Fruit fly (Drosophila melanogaster) whole organism, embryonic: ENCODE results near the gene CG6511.

Experiments used
- Antp ChIP-seq: fragments of 200-800 bp; sonication (Bioruptor generic); optimal IDR thresholded peaks from 3 replicates; lab custom pipeline; 2016; ENCODE audit warnings: missing biosample characterization, missing genetic modification characterization
- CG10366 ChIP-seq: fragments of 200-800 bp; sonication (Bioruptor generic); IDR thresholded peaks from 2 replicates; pipeline ENCODE4 v1.3.6; 2022; ENCODE audit warnings: missing biosample characterization, missing genetic modification characterization
- CG12071 ChIP-seq: fragments of 200-800 bp; sonication (Bioruptor generic); optimal IDR thresholded peaks from 3 replicates; lab custom pipeline; 2018; ENCODE audit warnings: missing biosample characterization, mild to moderate bottlenecking, missing genetic modification characterization
- CG12236 ChIP-seq: fragments of 200-800 bp; sonication (Bioruptor generic); optimal IDR thresholded peaks from 2 replicates; lab custom pipeline; 2016; ENCODE audit warnings: missing biosample characterization, missing genetic modification characterization
- CG14965 ChIP-seq: fragments of 200-800 bp; sonication (Bioruptor generic); optimal IDR thresholded peaks from 2 replicates; lab custom pipeline; 2016; ENCODE audit warnings: missing biosample characterization, missing genetic modification characterization, borderline replicate concordance
- CG15601 ChIP-seq: fragments of 200-800 bp; sonication (Bioruptor generic); optimal IDR thresholded peaks from 3 replicates; lab custom pipeline; 2019; ENCODE audit warnings: missing biosample characterization, mild to moderate bottlenecking, missing genetic modification characterization, moderate library complexity
- CG17361 ChIP-seq: fragments of 200-800 bp; sonication (Bioruptor generic); IDR thresholded peaks from 3 replicates; pipeline ENCODE4 v1.3.6; 2022; ENCODE audit warnings: missing biosample characterization, missing genetic modification characterization
- CG18262 ChIP-seq: fragments of 200-800 bp; optimal IDR thresholded peaks from 3 replicates; lab custom pipeline; 2019; ENCODE audit warnings: missing biosample characterization, mild to moderate bottlenecking, missing genetic modification characterization, moderate library complexity
- CG2712 ChIP-seq: fragments of 200-800 bp; optimal IDR thresholded peaks from 3 replicates; lab custom pipeline; 2019; ENCODE audit warnings: missing biosample characterization, mild to moderate bottlenecking, missing genetic modification characterization, moderate library complexity
- CG32772 ChIP-seq: fragments of 200-800 bp; sonication (Bioruptor generic); IDR thresholded peaks from 2 replicates; pipeline ENCODE4 v1.3.6; 2022; ENCODE audit warnings: missing biosample characterization, missing genetic modification characterization
- CG33557 ChIP-seq: fragments of 200-800 bp; sonication (Bioruptor generic); optimal IDR thresholded peaks from 2 replicates; lab custom pipeline; 2019; ENCODE audit warnings: missing biosample characterization, mild to moderate bottlenecking, missing genetic modification characterization, moderate library complexity
- CG3726 ChIP-seq: fragments of 200-800 bp; sonication (Bioruptor generic); IDR thresholded peaks from 3 replicates; pipeline ENCODE4, ENCODE4 v1.3.6; 2022; ENCODE audit warnings: missing biosample characterization, missing genetic modification characterization
- CG42726 ChIP-seq: fragments of 200-800 bp; sonication (Bioruptor generic); IDR thresholded peaks from 2 replicates; pipeline ENCODE4 v1.3.6; 2022; ENCODE audit warnings: missing biosample characterization, missing genetic modification characterization; ENCODE audit not compliant: partially characterized antibody
- CG4730 ChIP-seq: fragments of 200-800 bp; sonication (Bioruptor generic); IDR thresholded peaks from 2 replicates; pipeline ENCODE4 v1.3.6; 2022; ENCODE audit warnings: missing biosample characterization, missing genetic modification characterization
- CG4820 ChIP-seq: fragments of 200-800 bp; sonication (Bioruptor generic); optimal IDR thresholded peaks from 3 replicates; lab custom pipeline; 2016; ENCODE audit warnings: missing biosample characterization, missing genetic modification characterization
- CG7839 ChIP-seq: fragments of 200-800 bp; sonication (Bioruptor generic); optimal IDR thresholded peaks from 3 replicates; lab custom pipeline; 2018; ENCODE audit warnings: missing biosample characterization, mild to moderate bottlenecking, missing genetic modification characterization, moderate library complexity
- CG8290 ChIP-seq, 3 experiments: fragments of 200-800 bp; sonication (Bioruptor generic); optimal IDR thresholded peaks; 2 replicates each; lab custom pipeline; 2016 to 2019; ENCODE audit warnings: missing biosample characterization in 3 of 3, missing genetic modification characterization in 3 of 3, mild to moderate bottlenecking in 2 of 3, moderate library complexity in 1 of 3
- CG8388 ChIP-seq: fragments of 200-800 bp; sonication (Bioruptor generic); optimal IDR thresholded peaks from 2 replicates; lab custom pipeline; 2019; ENCODE audit warnings: missing biosample characterization, mild to moderate bottlenecking, missing genetic modification characterization, moderate library complexity
- CkIIα-i1 ChIP-seq: fragments of 200-800 bp; sonication (Bioruptor generic); IDR thresholded peaks from 2 replicates; pipeline ENCODE4 v1.3.6; 2022; ENCODE audit warnings: missing biosample characterization, missing genetic modification characterization
- HmgD ChIP-seq: fragments of 200-800 bp; sonication (Bioruptor generic); optimal IDR thresholded peaks from 3 replicates; lab custom pipeline; 2016; ENCODE audit warnings: missing biosample characterization, missing genetic modification characterization
- Hr78 ChIP-seq, 2 experiments: fragments of 200-800 bp in 1 of 2; fragments of >200 bp in 1 of 2; sonication (Bioruptor generic) in 1 of 2; optimal IDR thresholded peaks; 2 replicates each; lab custom pipeline; 2017 to 2019; ENCODE audit warnings: missing biosample characterization in 2 of 2, missing genetic modification characterization in 2 of 2, mild to moderate bottlenecking in 1 of 2, moderate library complexity in 1 of 2
- Kr ChIP-seq: fragments of 200-800 bp; sonication (Bioruptor generic); optimal IDR thresholded peaks from 2 replicates; lab custom pipeline; 2017; ENCODE audit warnings: missing biosample characterization, mild to moderate bottlenecking, missing genetic modification characterization
- Poxn ChIP-seq: fragments of 200-800 bp; sonication (Bioruptor generic); IDR thresholded peaks from 2 replicates; pipeline ENCODE4 v1.3.6; 2022; ENCODE audit warnings: missing biosample characterization, missing genetic modification characterization
- Sry-δ ChIP-seq: fragments of 200-800 bp; sonication (Bioruptor generic); optimal IDR thresholded peaks from 2 replicates; lab custom pipeline; 2016; ENCODE audit warnings: missing biosample characterization, missing genetic modification characterization
- ab ChIP-seq: fragments of 200-800 bp; sonication (Bioruptor generic); optimal IDR thresholded peaks from 2 replicates; lab custom pipeline; 2016; ENCODE audit warnings: missing biosample characterization, missing genetic modification characterization
- bab2 ChIP-seq: fragments of 200-800 bp; sonication (Bioruptor generic); optimal IDR thresholded peaks from 2 replicates; lab custom pipeline; 2016; ENCODE audit warnings: missing biosample characterization, missing genetic modification characterization
- bcd ChIP-seq: fragments of 200-800 bp; sonication (Bioruptor generic); optimal IDR thresholded peaks from 2 replicates; lab custom pipeline; 2017; ENCODE audit warnings: missing biosample characterization, mild to moderate bottlenecking, missing genetic modification characterization
- cad ChIP-seq: fragments of >200 bp; optimal IDR thresholded peaks from 2 replicates; lab custom pipeline; 2017; ENCODE audit warnings: missing biosample characterization, missing genetic modification characterization
- chn ChIP-seq: fragments of 200-800 bp; sonication (Bioruptor generic); optimal IDR thresholded peaks from 2 replicates; lab custom pipeline; 2016; ENCODE audit warnings: missing biosample characterization, missing genetic modification characterization
- da ChIP-seq: fragments of 200-800 bp; sonication (Bioruptor generic); optimal IDR thresholded peaks from 2 replicates; lab custom pipeline; 2016; ENCODE audit warnings: missing biosample characterization, missing genetic modification characterization
- dmrt99B ChIP-seq: fragments of 200-800 bp; sonication (Bioruptor generic); optimal IDR thresholded peaks from 2 replicates; lab custom pipeline; 2018; ENCODE audit warnings: missing biosample characterization, mild to moderate bottlenecking, missing genetic modification characterization, moderate library complexity
- dpn ChIP-seq, 2 experiments: fragments of 200-800 bp; sonication (Bioruptor generic); optimal IDR thresholded peaks; 3 replicates each; lab custom pipeline; 2016; ENCODE audit warnings: missing biosample characterization in 2 of 2, missing genetic modification characterization in 2 of 2
- dysf ChIP-seq: fragments of 200-800 bp; sonication (Bioruptor generic); IDR thresholded peaks from 3 replicates; pipeline ENCODE4 v1.3.6; 2022; ENCODE audit warnings: missing biosample characterization, missing genetic modification characterization
- emc ChIP-seq: fragments of 200-800 bp; sonication (Bioruptor generic); optimal IDR thresholded peaks from 2 replicates; lab custom pipeline; 2016; ENCODE audit warnings: missing biosample characterization, missing genetic modification characterization
- ems ChIP-seq: fragments of 200-800 bp; sonication (Bioruptor generic); optimal IDR thresholded peaks from 3 replicates; lab custom pipeline; 2016; ENCODE audit warnings: missing biosample characterization, missing genetic modification characterization
- exex ChIP-seq: fragments of 200-800 bp; sonication (Bioruptor generic); optimal IDR thresholded peaks from 4 replicates; lab custom pipeline; 2018; ENCODE audit warnings: missing biosample characterization, mild to moderate bottlenecking, missing genetic modification characterization, moderate library complexity
- grn ChIP-seq: fragments of 200-800 bp; sonication (Bioruptor generic); optimal IDR thresholded peaks from 3 replicates; lab custom pipeline; 2017; ENCODE audit warnings: missing biosample characterization, missing genetic modification characterization
- gsb ChIP-seq: fragments of 200-800 bp; sonication (Bioruptor generic); IDR thresholded peaks from 2 replicates; pipeline ENCODE4 v1.3.6; 2022; ENCODE audit warnings: missing biosample characterization, missing genetic modification characterization
- hbn ChIP-seq: fragments of 200-800 bp; sonication (Bioruptor generic); IDR thresholded peaks from 2 replicates; pipeline ENCODE4 v1.3.6; 2022; ENCODE audit warnings: missing biosample characterization, missing genetic modification characterization; ENCODE audit not compliant: partially characterized antibody
- jing ChIP-seq: fragments of 200-800 bp; sonication (Bioruptor generic); optimal IDR thresholded peaks from 2 replicates; lab custom pipeline; 2018; ENCODE audit warnings: missing biosample characterization, mild to moderate bottlenecking, missing genetic modification characterization
- kni ChIP-seq: fragments of 200-800 bp; sonication (Bioruptor generic); optimal IDR thresholded peaks from 3 replicates; lab custom pipeline; 2017; ENCODE audit warnings: mild to moderate bottlenecking, missing biosample characterization, missing genetic modification reagents, missing genetic modification characterization
- rib ChIP-seq: fragments of 200-800 bp; sonication (Bioruptor generic); IDR thresholded peaks from 2 replicates; pipeline ENCODE4 v1.3.6; 2022; ENCODE audit warnings: missing biosample characterization, missing genetic modification characterization
- sens-2 ChIP-seq: fragments of 200-800 bp; sonication (Bioruptor generic); IDR thresholded peaks from 2 replicates; pipeline ENCODE4 v1.3.6; 2022; ENCODE audit warnings: missing biosample characterization, missing genetic modification characterization
- shn ChIP-seq: fragments of 200-800 bp; sonication (Bioruptor generic); optimal IDR thresholded peaks from 3 replicates; lab custom pipeline; 2016; ENCODE audit warnings: missing biosample characterization, missing genetic modification characterization
- sim ChIP-seq: fragments of 200-800 bp; sonication (Bioruptor generic); IDR thresholded peaks from 2 replicates; pipeline ENCODE4 v1.3.6; 2022; ENCODE audit warnings: missing biosample characterization, missing genetic modification characterization
- tna ChIP-seq: fragments of 200-800 bp; sonication (Bioruptor generic); IDR thresholded peaks from 2 replicates; pipeline ENCODE4 v1.3.6; 2022; ENCODE audit warnings: missing biosample characterization, missing genetic modification characterization; ENCODE audit not compliant: partially characterized antibody
- trem ChIP-seq: fragments of 200-800 bp; optimal IDR thresholded peaks from 3 replicates; lab custom pipeline; 2019; ENCODE audit warnings: missing biosample characterization, mild to moderate bottlenecking, missing genetic modification characterization, moderate library complexity
- zen ChIP-seq: fragments of 200-800 bp; sonication (Bioruptor generic); optimal IDR thresholded peaks from 3 replicates; lab custom pipeline; 2018; ENCODE audit warnings: missing biosample characterization, mild to moderate bottlenecking, missing genetic modification characterization, moderate library complexity
- zf30C ChIP-seq: fragments of 200-800 bp; sonication (Bioruptor generic); optimal IDR thresholded peaks from 3 replicates; lab custom pipeline; 2018; ENCODE audit warnings: missing biosample characterization, mild to moderate bottlenecking, missing genetic modification characterization

The CG6511 gene

dm6 chr3L:8672199-8673059, 48.7 kb upstream of the CG6511 start (continued):
- TF ChIP-seq CG3726 = no peak
- no peak for TF ChIP-seq CG4820
- no peak for TF ChIP-seq CG15601 (tag; lab: Kevin White, UChicago)
- TF ChIP-seq CG4730 (GFP tag; lab: Robert Waterston, UW) = no peak
- no peak for TF ChIP-seq Antp (GFP tag; lab: Kevin White, UChicago)
- TF ChIP-seq shn (GFP tag; lab: Kevin White, UChicago) = no peak
- TF ChIP-seq bcd = no peak
- no peak for TF ChIP-seq Hr78 (GFP tag; optimal IDR thresholded peaks at IDR 0.05; lab: Kevin White, UChicago)
- TF ChIP-seq dysf (GFP tag; lab: Robert Waterston, UW) = peak; percentile 63; the same call in 2 of the 3 replicates
- TF ChIP-seq exex (tag; lab: Kevin White, UChicago) = no peak
- no peak for TF ChIP-seq sens-2 (GFP tag; lab: Robert Waterston, UW)
- peak; percentile 5 for TF ChIP-seq dmrt99B (tag; lab: Kevin White, UChicago)
- no peak for TF ChIP-seq kni (GFP tag; lab: Kevin White, UChicago)
- TF ChIP-seq da = no peak
- peak; percentile 26 for TF ChIP-seq CG10366
- TF ChIP-seq zf30C = peak; percentile 1
- TF ChIP-seq grn = no peak
- no peak for TF ChIP-seq cad (GFP tag; lab: Kevin White, UChicago)
- TF ChIP-seq tna (GFP tag; lab: Robert Waterston, UW) = no peak
- TF ChIP-seq Sry-δ (GFP tag; lab: Kevin White, UChicago) = no peak
- TF ChIP-seq CG18262 (tag; lab: Kevin White, UChicago) = no peak
- no peak for TF ChIP-seq Kr
- no peak for TF ChIP-seq CG12236 (GFP tag; lab: Kevin White, UChicago)
- TF ChIP-seq CG14965 (GFP tag; lab: Kevin White, UChicago) = no peak
- no peak for TF ChIP-seq HmgD (GFP tag; lab: Kevin White, UChicago)
- TF ChIP-seq jing (GFP tag; lab: Kevin White, UChicago) = no peak
- no peak for TF ChIP-seq gsb (GFP tag; lab: Robert Waterston, UW)
- TF ChIP-seq dpn (GFP tag; optimal IDR thresholded peaks at IDR 0.05; lab: Kevin White, UChicago) = peak; percentile 23 to 34
- no peak for TF ChIP-seq zen
- TF ChIP-seq CG8290 (GFP tag; optimal IDR thresholded peaks at IDR 0.05; lab: Kevin White, UChicago) = no peak
- TF ChIP-seq CG8290 (tag; optimal IDR thresholded peaks at IDR 0.05; lab: Kevin White, UChicago) = peak in 1 of 2 experiments; percentile 57
- TF ChIP-seq sim (GFP tag; lab: Robert Waterston, UW) = no peak
- TF ChIP-seq CG17361 (GFP tag; lab: Robert Waterston, UW) = no peak
- TF ChIP-seq ems (GFP tag; lab: Kevin White, UChicago) = no peak
- TF ChIP-seq CkIIα-i1 (GFP tag; lab: Robert Waterston, UW) = no peak
- no peak for TF ChIP-seq hbn (GFP tag; lab: Robert Waterston, UW)
- TF ChIP-seq CG12071 (GFP tag; lab: Kevin White, UChicago) = no peak
- no peak for TF ChIP-seq trem (tag; lab: Kevin White, UChicago)
- TF ChIP-seq Poxn (GFP tag; lab: Robert Waterston, UW) = peak; percentile 37; the same call in 1 of the 2 replicates
- no peak for TF ChIP-seq emc (GFP tag; lab: Kevin White, UChicago)
- no peak for TF ChIP-seq chn (GFP tag; lab: Kevin White, UChicago)
- peak; percentile 8 for TF ChIP-seq bab2 (GFP tag; lab: Kevin White, UChicago)
- peak; percentile 13 for TF ChIP-seq CG8388 (GFP tag; lab: Kevin White, UChicago)
- TF ChIP-seq ab (GFP tag; lab: Kevin White, UChicago) = no peak
- no peak for TF ChIP-seq CG32772 (GFP tag; lab: Robert Waterston, UW)
- peak; percentile 63 for TF ChIP-seq CG7839 (tag; lab: Kevin White, UChicago)
- TF ChIP-seq rib (GFP tag; lab: Robert Waterston, UW) = peak; percentile 80
- no peak for TF ChIP-seq CG33557
- TF ChIP-seq CG42726 (GFP tag; lab: Robert Waterston, UW) = no peak
- TF ChIP-seq CG2712 (tag; lab: Kevin White, UChicago) = peak; percentile 10
